Worm (Caenorhabditis elegans): Measurements from ENCODE around the gene Y54G11A.17.

ce11 chrII:14299254-14299759 is 49.9 kb downstream of the Y54G11A.17 start:
- TF ChIP-seq nhr-237 (tag; optimal IDR thresholded peaks at IDR 0.05) = no peak
- no peak for TF ChIP-seq pha-4 (tag; optimal IDR thresholded peaks at IDR 0.05)
- no peak for TF ChIP-seq mep-1 (tag; optimal IDR thresholded peaks at IDR 0.05)
- TF ChIP-seq nhr-76 (tag; optimal IDR thresholded peaks at IDR 0.05) = no peak
